Worm (Caenorhabditis elegans) whole organism, L3 larva: ENCODE results near the gene C06C3.3.

Experiments used
- R02D3.7 ChIP-seq: fragments of 150-350 bp; optimal IDR thresholded peaks from 2 replicates; lab custom pipeline; 2014; ENCODE audit warnings: missing biosample characterization, missing genetic modification characterization
- ZK546.5 ChIP-seq: sonication (generic microtip); optimal IDR thresholded peaks from 2 replicates; lab custom pipeline; 2017; ENCODE audit warnings: missing biosample characterization, missing genetic modification characterization
- aly-2 ChIP-seq: fragments of 150-350 bp; optimal IDR thresholded peaks from 2 replicates; lab custom pipeline; 2014; ENCODE audit warnings: missing biosample characterization, missing genetic modification characterization
- ceh-82 ChIP-seq: fragments of 150-350 bp; optimal IDR thresholded peaks from 2 replicates; lab custom pipeline; 2014; ENCODE audit warnings: missing biosample characterization, missing genetic modification characterization
- ceh-9 ChIP-seq: sonication (generic microtip); optimal IDR thresholded peaks from 2 replicates; lab custom pipeline; 2018; ENCODE audit warnings: missing biosample characterization, missing genetic modification characterization
- daf-12 ChIP-seq: fragments of 150-350 bp; optimal IDR thresholded peaks from 2 replicates; lab custom pipeline; 2014; ENCODE audit warnings: missing biosample characterization, missing genetic modification reagents, missing genetic modification characterization
- egl-27 ChIP-seq: sonication (generic microtip); optimal IDR thresholded peaks from 4 replicates; lab custom pipeline; 2017; ENCODE audit warnings: missing biosample characterization, missing genetic modification reagents, missing genetic modification characterization
- egl-5 ChIP-seq: fragments of 150-350 bp; optimal IDR thresholded peaks from 2 replicates; lab custom pipeline; 2017; ENCODE audit warnings: missing biosample characterization, missing genetic modification reagents, missing genetic modification characterization, inconsistent platforms
- elt-1 ChIP-seq: fragments of 150-350 bp; optimal IDR thresholded peaks from 2 replicates; lab custom pipeline; 2014; ENCODE audit warnings: missing biosample characterization, missing genetic modification characterization
- elt-2 ChIP-seq: sonication (generic microtip); optimal IDR thresholded peaks from 2 replicates; lab custom pipeline; 2016; ENCODE audit warnings: missing genetic modification reagents, mild to moderate bottlenecking, missing genetic modification characterization, missing compliant biosample characterization
- eor-1 ChIP-seq, 2 experiments: fragments of 150-350 bp; optimal IDR thresholded peaks; 2 replicates each; lab custom pipeline; 2014 to 2018; ENCODE audit warnings: missing biosample characterization in 2 of 2, missing genetic modification characterization in 2 of 2
- fkh-10 ChIP-seq: sonication (generic microtip); optimal IDR thresholded peaks from 2 replicates; lab custom pipeline; 2017; ENCODE audit warnings: missing biosample characterization, missing genetic modification reagents, missing genetic modification characterization
- fkh-2 ChIP-seq: fragments of 150-350 bp; optimal IDR thresholded peaks from 2 replicates; lab custom pipeline; 2014; ENCODE audit warnings: missing biosample characterization, missing genetic modification reagents, missing genetic modification characterization
- hmg-11 ChIP-seq: sonication (generic microtip); optimal IDR thresholded peaks from 2 replicates; lab custom pipeline; 2016; ENCODE audit warnings: missing genetic modification characterization, missing compliant biosample characterization
- jun-1 ChIP-seq: fragments of 150-350 bp; optimal IDR thresholded peaks from 2 replicates; lab custom pipeline; 2014; ENCODE audit warnings: missing biosample characterization, missing genetic modification reagents, missing genetic modification characterization
- lin-15B ChIP-seq: fragments of 150-350 bp; optimal IDR thresholded peaks from 2 replicates; lab custom pipeline; 2014; ENCODE audit warnings: missing biosample characterization, missing genetic modification characterization
- lin-39 ChIP-seq: fragments of 150-350 bp; optimal IDR thresholded peaks from 2 replicates; lab custom pipeline; 2018; ENCODE audit warnings: missing biosample characterization, missing genetic modification reagents, missing genetic modification characterization
- lsy-12 ChIP-seq: sonication (generic microtip); optimal IDR thresholded peaks from 2 replicates; lab custom pipeline; 2016; ENCODE audit warnings: mild to moderate bottlenecking, missing genetic modification characterization, missing compliant biosample characterization
- mdl-1 ChIP-seq: fragments of 150-350 bp; optimal IDR thresholded peaks from 2 replicates; lab custom pipeline; 2014; ENCODE audit warnings: missing biosample characterization, missing genetic modification characterization
- nfya-1 ChIP-seq: sonication (generic microtip); optimal IDR thresholded peaks from 2 replicates; lab custom pipeline; 2017; ENCODE audit warnings: missing genetic modification characterization, mild to moderate bottlenecking, missing compliant biosample characterization, antibody characterized with exemption, moderate library complexity; ENCODE audit not compliant: insufficient read depth
- nhr-11 ChIP-seq: fragments of 150-350 bp; optimal IDR thresholded peaks from 2 replicates; lab custom pipeline; 2014; ENCODE audit warnings: missing biosample characterization, missing genetic modification characterization
- nhr-12 ChIP-seq: fragments of 150-350 bp; optimal IDR thresholded peaks from 2 replicates; lab custom pipeline; 2014; ENCODE audit warnings: missing biosample characterization, missing genetic modification characterization
- nhr-23 ChIP-seq: fragments of 150-350 bp; optimal IDR thresholded peaks from 2 replicates; lab custom pipeline; 2014; ENCODE audit warnings: missing biosample characterization, missing genetic modification reagents, missing genetic modification characterization
- nhr-237 ChIP-seq: fragments of 150-350 bp; optimal IDR thresholded peaks from 2 replicates; lab custom pipeline; 2014; ENCODE audit warnings: missing biosample characterization, missing genetic modification characterization
- nhr-43 ChIP-seq: sonication (generic microtip); optimal IDR thresholded peaks from 2 replicates; lab custom pipeline; 2016; ENCODE audit warnings: mild to moderate bottlenecking, missing genetic modification characterization, missing compliant biosample characterization; ENCODE audit not compliant: poor library complexity, severe bottlenecking
- nhr-67 ChIP-seq: fragments of 150-350 bp; optimal IDR thresholded peaks from 2 replicates; lab custom pipeline; 2014; ENCODE audit warnings: missing biosample characterization, missing genetic modification characterization
- nhr-77 ChIP-seq: fragments of 150-350 bp; optimal IDR thresholded peaks from 2 replicates; lab custom pipeline; 2014; ENCODE audit warnings: missing biosample characterization, missing genetic modification characterization
- pha-4 ChIP-seq: fragments of 150-350 bp; optimal IDR thresholded peaks from 2 replicates; lab custom pipeline; 2014; ENCODE audit warnings: missing biosample characterization, missing genetic modification reagents, missing genetic modification characterization
- pqm-1 ChIP-seq: fragments of 150-350 bp; optimal IDR thresholded peaks from 2 replicates; lab custom pipeline; 2017; ENCODE audit warnings: missing biosample characterization, missing genetic modification characterization, inconsistent platforms
- snpc-4 ChIP-seq: fragments of 150-350 bp; optimal IDR thresholded peaks from 2 replicates; lab custom pipeline; 2014; ENCODE audit warnings: missing biosample characterization, missing genetic modification characterization
- unc-39 ChIP-seq: sonication (generic microtip); optimal IDR thresholded peaks from 4 replicates; lab custom pipeline; 2017; ENCODE audit warnings: missing biosample characterization, missing genetic modification characterization
- unc-62 ChIP-seq: fragments of 150-350 bp; sonication (generic microtip); optimal IDR thresholded peaks from 4 replicates; lab custom pipeline; 2014; ENCODE audit warnings: missing biosample characterization, missing genetic modification reagents, missing genetic modification characterization
- zag-1 ChIP-seq: fragments of 150-350 bp; optimal IDR thresholded peaks from 2 replicates; lab custom pipeline; 2014; ENCODE audit warnings: missing biosample characterization, missing genetic modification characterization
- ztf-11 ChIP-seq: fragments of 150-350 bp; optimal IDR thresholded peaks from 2 replicates; lab custom pipeline; 2014; ENCODE audit warnings: missing biosample characterization, missing genetic modification characterization
- ztf-4 ChIP-seq: fragments of 150-350 bp; optimal IDR thresholded peaks from 2 replicates; lab custom pipeline; 2014; ENCODE audit warnings: missing biosample characterization, missing genetic modification characterization

Gene C06C3.3

ce11 chrII:9329474-9329873 is 42.8 kb downstream of the C06C3.3 start, which contains the start of gene wbp-2:
Gene wbp-2 (plus strand): TSS chrII:9329774.
- TF ChIP-seq daf-12 (tag; lab: Kevin White, UChicago) (no peak), nhr-77 (tag; lab: Kevin White, UChicago) (no peak), ceh-82 (tag; lab: Kevin White, UChicago) (no peak), aly-2 (tag; lab: Kevin White, UChicago) (no peak), nhr-12 (tag; lab: Kevin White, UChicago) (no peak), ztf-11 (tag; lab: Kevin White, UChicago) (no peak), zag-1 (no peak), R02D3.7 (no peak), pqm-1 (tag; lab: Kevin White, UChicago) (no peak)
- TF ChIP-seq, all 47 proteins: peak for 0

- no peak for TF ChIP-seq unc-39 (tag; lab: Kevin White, UChicago)
- peak; percentile 76 for TF ChIP-seq pqm-1 (tag; lab: Kevin White, UChicago)
- TF ChIP-seq fkh-2 (tag; lab: Kevin White, UChicago) = no peak
- TF ChIP-seq jun-1 (tag; lab: Kevin White, UChicago) = peak; percentile 25
- peak; percentile 81 for TF ChIP-seq elt-2
These were observed 46.7 kb downstream of the C06C3.3 start for ce11 chrII:9325555-9325954.

ce11 chrII:9324824-9325351 is 47.4 kb downstream of the C06C3.3 start, which contains the start of gene eat-3:
Gene eat-3 (plus strand): TSS chrII:9324874.
- TF ChIP-seq ztf-4 (no peak), unc-62 (GFP tag; lab: Kevin White, UChicago) (peak; percentile 36), nhr-237 (tag; lab: Kevin White, UChicago) (no peak), nhr-43 (no peak), nhr-23 (no peak), nhr-12 (tag; lab: Kevin White, UChicago) (no peak), pha-4 (tag; lab: Kevin White, UChicago) (peak; percentile 20), nfya-1 (tag; lab: Kevin White, UChicago) (peak; percentile 49), nhr-77 (tag; lab: Kevin White, UChicago) (no peak), jun-1 (tag; lab: Kevin White, UChicago) (no peak), elt-1 (no peak), ceh-9 (no peak), lin-39 (tag; lab: Kevin White, UChicago) (peak; percentile 29), lin-15B (tag; lab: Kevin White, UChicago) (no peak), ZK546.5 (no peak), egl-5 (tag; lab: Kevin White, UChicago) (peak; percentile 29), mdl-1 (tag; lab: Kevin White, UChicago) (no peak), nhr-67 (tag; lab: Kevin White, UChicago) (no peak), eor-1 (tag; optimal IDR thresholded peaks at IDR 0.05; lab: Kevin White, UChicago) (no peak), hmg-11 (peak; percentile 16)
- TF ChIP-seq, all 47 proteins: peak for 6

- no peak for TF ChIP-seq egl-27 (tag; lab: Kevin White, UChicago)
- no peak for TF ChIP-seq nhr-237 (tag; lab: Kevin White, UChicago)
- no peak for TF ChIP-seq egl-5 (tag; lab: Kevin White, UChicago)
- TF ChIP-seq elt-1 = no peak
- TF ChIP-seq jun-1 (tag; lab: Kevin White, UChicago) = no peak
- TF ChIP-seq snpc-4 (tag; lab: Kevin White, UChicago) = no peak
These were observed 48.6 kb downstream of the C06C3.3 start, which contains the start of gene egli-1 for ce11 chrII:9323660-9324059. Gene egli-1 (plus strand): TSS chrII:9323960.

ce11 chrII:9322870-9323349 is 49.4 kb downstream of the C06C3.3 start, which contains the start of gene rab-39:
Gene rab-39 (minus strand): TSS chrII:9322920.
- TF ChIP-seq R02D3.7 (peak; percentile 46), nfya-1 (tag; lab: Kevin White, UChicago) (peak; percentile 54), nhr-11 (tag; lab: Kevin White, UChicago) (no peak), elt-2 (peak; percentile 2), hmg-11 (peak; percentile 51), jun-1 (tag; lab: Kevin White, UChicago) (no peak), fkh-10 (GFP tag; lab: Kevin White, UChicago) (peak; percentile 23), unc-62 (GFP tag; lab: Kevin White, UChicago) (no peak), lin-15B (tag; lab: Kevin White, UChicago) (peak; percentile 31), lin-39 (tag; lab: Kevin White, UChicago) (peak; percentile 18), lsy-12 (tag; lab: Kevin White, UChicago) (no peak), pha-4 (tag; lab: Kevin White, UChicago) (peak; percentile 53), ceh-82 (tag; lab: Kevin White, UChicago) (no peak), nhr-12 (tag; lab: Kevin White, UChicago) (no peak)
